Worm (Caenorhabditis elegans) whole organism, early embryonic: ENCODE results near the gene ZC21.10.

Experiments
- aly-1 ChIP-seq: sonication (generic microtip); optimal IDR thresholded peaks from 2 replicates; lab custom pipeline; 2016; ENCODE audit warnings: missing genetic modification characterization, missing compliant biosample characterization
- ama-1 ChIP-seq: fragments of 150-350 bp; optimal IDR thresholded peaks from 2 replicates; lab custom pipeline; 2014
- ets-7 ChIP-seq: sonication (generic microtip); optimal IDR thresholded peaks from 2 replicates; lab custom pipeline; 2016; ENCODE audit warnings: missing genotype, missing genetic modification characterization, missing compliant biosample characterization
- hmbx-1 ChIP-seq: sonication (generic microtip); optimal IDR thresholded peaks from 2 replicates; lab custom pipeline; 2016; ENCODE audit warnings: mild to moderate bottlenecking, missing genetic modification characterization, missing compliant biosample characterization
- hmg-4 ChIP-seq: fragments of 200-800 bp; sonication (Bioruptor generic); optimal IDR thresholded peaks from 2 replicates; lab custom pipeline; 2018; ENCODE audit warnings: mild to moderate bottlenecking, missing genetic modification characterization, missing compliant biosample characterization
- hnd-1 ChIP-seq: sonication (generic microtip); optimal IDR thresholded peaks from 2 replicates; lab custom pipeline; 2016; ENCODE audit warnings: missing genetic modification characterization, missing compliant biosample characterization
- scrt-1 ChIP-seq: fragments of 200-800 bp; sonication (Bioruptor generic); IDR thresholded peaks from 2 replicates; pipeline ENCODE4 v1.3.6; 2022; ENCODE audit warnings: missing genetic modification characterization, missing compliant biosample characterization
- tbx-37 ChIP-seq: fragments of 200-800 bp; sonication (Bioruptor generic); conservative IDR thresholded peaks from 2 replicates; pipeline ENCODE4 v1.3.6; 2022; ENCODE audit warnings: missing genetic modification reagents, missing genetic modification characterization, missing compliant biosample characterization
- tra-4 ChIP-seq: sonication (generic microtip); optimal IDR thresholded peaks from 2 replicates; lab custom pipeline; 2017; ENCODE audit warnings: missing genetic modification characterization, missing compliant biosample characterization

ce11 chrIII:8552125-8552524 lies 22.3 kb downstream of the ZC21.10 start, which contains the start of gene C02D5.4:
- no peak for TF ChIP-seq hnd-1 (tag; lab: Kevin White, UChicago)
- TF ChIP-seq hmbx-1 (tag; lab: Kevin White, UChicago) = no peak
- TF ChIP-seq tbx-37 (GFP tag; lab: Robert Waterston, UW) = no peak
- TF ChIP-seq ets-7 = no peak
- no peak for TF ChIP-seq hmg-4 (GFP tag; lab: Kevin White, UChicago)
- TF ChIP-seq aly-1 (tag; lab: Kevin White, UChicago) = no peak
- TF ChIP-seq ama-1 = no peak
- TF ChIP-seq scrt-1 = no peak
- no peak for TF ChIP-seq tra-4
